Fruit fly (Drosophila melanogaster): ENCODE data around the gene LKRSDH.

DNA sequence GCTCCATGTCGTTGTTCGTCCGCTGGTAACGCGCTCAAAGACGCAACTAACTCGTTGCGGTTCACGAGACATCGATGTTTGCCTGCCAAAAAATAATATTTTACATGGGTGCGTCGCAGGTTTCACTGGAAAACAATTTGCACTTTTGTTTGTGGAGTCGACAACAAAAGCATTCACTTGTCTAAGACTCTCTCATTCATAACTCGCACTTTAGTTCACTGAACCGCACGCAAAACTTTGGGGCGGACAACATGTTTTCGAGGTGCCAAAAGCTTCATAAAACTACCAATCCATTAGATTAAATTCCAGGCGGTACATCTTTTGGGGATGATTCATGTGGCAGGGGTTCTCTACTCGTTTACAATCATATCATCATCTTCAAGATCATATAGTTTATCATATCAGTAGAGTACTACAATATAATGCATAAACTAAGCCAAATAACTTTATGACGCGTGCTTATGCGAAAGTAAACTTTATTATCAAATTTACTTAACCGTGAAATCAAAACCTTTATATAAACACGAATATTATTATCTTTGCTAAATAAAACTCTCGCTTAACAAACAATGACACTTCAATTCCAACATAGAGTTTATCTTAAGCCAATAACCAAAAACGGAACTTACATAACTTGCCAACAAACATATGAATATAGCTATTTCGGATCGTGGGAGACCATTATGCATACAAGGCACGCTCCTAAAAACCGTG, 17.6 kb downstream of the LKRSDH start, which contains the start of gene CG7179:
- TF ChIP-seq CG18619 (GFP tag; optimal IDR thresholded peaks at IDR 0.05): no peak
- no peak for TF ChIP-seq unc-4 (GFP tag; IDR thresholded peaks at IDR 0.05; ENCODE audit: partially characterized antibody)
- no peak for TF ChIP-seq Dbx (GFP tag; IDR thresholded peaks at IDR 0.05)
- no peak for TF ChIP-seq pita (GFP tag; optimal IDR thresholded peaks at IDR 0.05)
- no peak for TF ChIP-seq Vsx1 (GFP tag; optimal IDR thresholded peaks at IDR 0.05)
